Fruit fly (Drosophila melanogaster) whole organism, larva: Measurements from ENCODE around the gene ppk19.

Experiments used
- noc ChIP-seq: fragments of 200-800 bp; sonication (Bioruptor generic); optimal IDR thresholded peaks from 3 replicates; lab custom pipeline; 2019; ENCODE audit warnings: missing biosample characterization, mild to moderate bottlenecking, missing genetic modification characterization, moderate library complexity

ppk19 gene

dm6 chr3R:29692009-29692641, 19.9 kb downstream of the ppk19 start, which contains the start of gene dmrt99B:
Gene dmrt99B (plus strand): TSS chr3R:29692591.
- no peak for TF ChIP-seq noc (tag; lab: Kevin White, UChicago)

dm6 chr3R:29695744-29696143, 23.5 kb downstream of the ppk19 start:
- no peak for TF ChIP-seq noc (tag; lab: Kevin White, UChicago)

dm6 chr3R:29696359-29696758, 24.1 kb downstream of the ppk19 start:
- no peak for TF ChIP-seq noc (tag; lab: Kevin White, UChicago)

dm6 chr3R:29697841-29698240, 25.6 kb downstream of the ppk19 start:
- no peak for TF ChIP-seq noc (tag; lab: Kevin White, UChicago)

- no peak for TF ChIP-seq noc (tag; lab: Kevin White, UChicago)
Measured at dm6 chr3R:29699220-29699619, 27.0 kb downstream of the ppk19 start.

- no peak for TF ChIP-seq noc (tag; lab: Kevin White, UChicago)
Measured at dm6 chr3R:29701739-29702138, 29.5 kb downstream of the ppk19 start.

- no peak for TF ChIP-seq noc (tag; lab: Kevin White, UChicago)
Measured at dm6 chr3R:29704557-29704956, 32.3 kb downstream of the ppk19 start.

- no peak for TF ChIP-seq noc (tag; lab: Kevin White, UChicago)
Measured at dm6 chr3R:29705789-29706303, 33.6 kb downstream of the ppk19 start.

dm6 chr3R:29707258-29707657, 35.0 kb downstream of the ppk19 start:
- TF ChIP-seq noc (tag; lab: Kevin White, UChicago): no peak

dm6 chr3R:29708322-29708721, 36.1 kb downstream of the ppk19 start:
- TF ChIP-seq noc (tag; lab: Kevin White, UChicago): no peak

dm6 chr3R:29711434-29711833, 39.2 kb downstream of the ppk19 start:
- no peak for TF ChIP-seq noc (tag; lab: Kevin White, UChicago)

- no peak for TF ChIP-seq noc (tag; lab: Kevin White, UChicago)
Measured at dm6 chr3R:29714314-29714713, 42.1 kb downstream of the ppk19 start, which contains the start of gene Obp99d. Gene Obp99d (plus strand): TSS chr3R:29714505.

- TF ChIP-seq noc (tag; lab: Kevin White, UChicago): no peak
Measured at dm6 chr3R:29715277-29715676, 43.0 kb downstream of the ppk19 start, which contains the start of gene Dup99B. Gene Dup99B (minus strand): TSS chr3R:29715377.

- no peak for TF ChIP-seq noc (tag; lab: Kevin White, UChicago)
Measured at dm6 chr3R:29716043-29716781, 44.0 kb downstream of the ppk19 start.

- TF ChIP-seq noc (tag; lab: Kevin White, UChicago): no peak
Measured at dm6 chr3R:29716782-29717317, 44.6 kb downstream of the ppk19 start, which contains the start of gene Obp99b. Gene Obp99b (minus strand): TSS chr3R:29716896.

- no peak for TF ChIP-seq noc (tag; lab: Kevin White, UChicago)
Measured at dm6 chr3R:29717519-29717918, 45.3 kb downstream of the ppk19 start.
